Worm (Caenorhabditis elegans): Measurements from ENCODE around the gene rib-2.

ce11 chrIII:10755480-10756066 is 13.0 kb downstream of the rib-2 start, which contains the start of gene hpl-2:
- no peak for TF ChIP-seq fos-1 (tag; optimal IDR thresholded peaks at IDR 0.05)
- TF ChIP-seq fkh-4 (tag; optimal IDR thresholded peaks at IDR 0.05; ENCODE audit: borderline replicate concordance), result no peak
- no peak for TF ChIP-seq unc-62 (GFP tag; optimal IDR thresholded peaks at IDR 0.05)
- TF ChIP-seq lin-39 (tag; optimal IDR thresholded peaks at IDR 0.05), result no peak
- TF ChIP-seq fkh-8 (tag; optimal IDR thresholded peaks at IDR 0.05), result no peak
- TF ChIP-seq nhr-77 (tag; optimal IDR thresholded peaks at IDR 0.05), result no peak
- no peak for TF ChIP-seq nhr-237 (tag; optimal IDR thresholded peaks at IDR 0.05)
- TF ChIP-seq fkh-10 (GFP tag; optimal IDR thresholded peaks at IDR 0.05), result no peak
- TF ChIP-seq nhr-84 (tag; optimal IDR thresholded peaks at IDR 0.05), result no peak

Data from whole organism, L1 larva.